Worm (Caenorhabditis elegans) whole organism, L3 larva: Measurements from ENCODE around the gene W08F4.12.
"Not testable (repeated sequence)": the region's sequence is repeated elsewhere in the genome, so short reads cannot be mapped to it uniquely, and the experiment has no call there.

Experiments
- ama-1 ChIP-seq: fragments of 150-350 bp; optimal IDR thresholded peaks from 2 replicates; lab custom pipeline; 2018
- ceh-28 ChIP-seq: fragments of 150-350 bp; optimal IDR thresholded peaks from 2 replicates; lab custom pipeline; 2014; ENCODE audit warnings: missing biosample characterization, missing genetic modification reagents, missing genetic modification characterization
- ceh-82 ChIP-seq: fragments of 150-350 bp; optimal IDR thresholded peaks from 2 replicates; lab custom pipeline; 2014; ENCODE audit warnings: missing biosample characterization, missing genetic modification characterization
- ceh-9 ChIP-seq: sonication (generic microtip); optimal IDR thresholded peaks from 2 replicates; lab custom pipeline; 2018; ENCODE audit warnings: missing biosample characterization, missing genetic modification characterization
- egl-5 ChIP-seq: fragments of 150-350 bp; optimal IDR thresholded peaks from 2 replicates; lab custom pipeline; 2017; ENCODE audit warnings: missing biosample characterization, missing genetic modification reagents, missing genetic modification characterization, inconsistent platforms
- elt-2 ChIP-seq: sonication (generic microtip); optimal IDR thresholded peaks from 2 replicates; lab custom pipeline; 2016; ENCODE audit warnings: missing genetic modification reagents, mild to moderate bottlenecking, missing genetic modification characterization, missing compliant biosample characterization
- elt-3 ChIP-seq, 3 experiments: fragments of 150-350 bp in 1 of 3; sonication (generic microtip) in 2 of 3; optimal IDR thresholded peaks; 2 replicates in 2 of 3; 4 replicates in 1 of 3; lab custom pipeline; 2014 to 2017; ENCODE audit warnings: missing biosample characterization in 3 of 3, missing genetic modification characterization in 3 of 3
- eor-1 ChIP-seq, 2 experiments: fragments of 150-350 bp; optimal IDR thresholded peaks; 2 replicates each; lab custom pipeline; 2014 to 2018; ENCODE audit warnings: missing biosample characterization in 2 of 2, missing genetic modification characterization in 2 of 2
- fkh-10 ChIP-seq: sonication (generic microtip); optimal IDR thresholded peaks from 2 replicates; lab custom pipeline; 2017; ENCODE audit warnings: missing biosample characterization, missing genetic modification reagents, missing genetic modification characterization
- fos-1 ChIP-seq: fragments of 150-350 bp; optimal IDR thresholded peaks from 2 replicates; lab custom pipeline; 2014; ENCODE audit warnings: missing biosample characterization, missing genetic modification characterization
- hmg-11 ChIP-seq: sonication (generic microtip); optimal IDR thresholded peaks from 2 replicates; lab custom pipeline; 2016; ENCODE audit warnings: missing genetic modification characterization, missing compliant biosample characterization
- lsy-12 ChIP-seq: sonication (generic microtip); optimal IDR thresholded peaks from 2 replicates; lab custom pipeline; 2016; ENCODE audit warnings: mild to moderate bottlenecking, missing genetic modification characterization, missing compliant biosample characterization
- mml-1 ChIP-seq: fragments of 150-350 bp; sonication (generic microtip); optimal IDR thresholded peaks from 3 replicates; lab custom pipeline; 2014; ENCODE audit warnings: missing biosample characterization, missing genetic modification characterization
- nfya-1 ChIP-seq: sonication (generic microtip); optimal IDR thresholded peaks from 2 replicates; lab custom pipeline; 2017; ENCODE audit warnings: missing genetic modification characterization, mild to moderate bottlenecking, missing compliant biosample characterization, antibody characterized with exemption, moderate library complexity; ENCODE audit not compliant: insufficient read depth
- nhr-11 ChIP-seq: fragments of 150-350 bp; optimal IDR thresholded peaks from 2 replicates; lab custom pipeline; 2014; ENCODE audit warnings: missing biosample characterization, missing genetic modification characterization
- nhr-12 ChIP-seq: fragments of 150-350 bp; optimal IDR thresholded peaks from 2 replicates; lab custom pipeline; 2014; ENCODE audit warnings: missing biosample characterization, missing genetic modification characterization
- nhr-23 ChIP-seq: fragments of 150-350 bp; optimal IDR thresholded peaks from 2 replicates; lab custom pipeline; 2014; ENCODE audit warnings: missing biosample characterization, missing genetic modification reagents, missing genetic modification characterization
- nhr-25 ChIP-seq: sonication (generic microtip); optimal IDR thresholded peaks from 2 replicates; lab custom pipeline; 2017; ENCODE audit warnings: missing biosample characterization, missing genetic modification characterization
- nhr-43 ChIP-seq: sonication (generic microtip); optimal IDR thresholded peaks from 2 replicates; lab custom pipeline; 2016; ENCODE audit warnings: mild to moderate bottlenecking, missing genetic modification characterization, missing compliant biosample characterization; ENCODE audit not compliant: poor library complexity, severe bottlenecking
- nhr-67 ChIP-seq: fragments of 150-350 bp; optimal IDR thresholded peaks from 2 replicates; lab custom pipeline; 2014; ENCODE audit warnings: missing biosample characterization, missing genetic modification characterization
- nhr-76 ChIP-seq: fragments of 150-350 bp; sonication (generic microtip); optimal IDR thresholded peaks from 5 replicates; lab custom pipeline; 2014; ENCODE audit warnings: missing biosample characterization, missing genetic modification characterization
- nhr-77 ChIP-seq: fragments of 150-350 bp; optimal IDR thresholded peaks from 2 replicates; lab custom pipeline; 2014; ENCODE audit warnings: missing biosample characterization, missing genetic modification characterization
- pha-4 ChIP-seq: fragments of 150-350 bp; optimal IDR thresholded peaks from 2 replicates; lab custom pipeline; 2014; ENCODE audit warnings: missing biosample characterization, missing genetic modification reagents, missing genetic modification characterization
- pqm-1 ChIP-seq: fragments of 150-350 bp; optimal IDR thresholded peaks from 2 replicates; lab custom pipeline; 2017; ENCODE audit warnings: missing biosample characterization, missing genetic modification characterization, inconsistent platforms
- snpc-4 ChIP-seq: fragments of 150-350 bp; optimal IDR thresholded peaks from 2 replicates; lab custom pipeline; 2014; ENCODE audit warnings: missing biosample characterization, missing genetic modification characterization
- tbx-2 ChIP-seq: sonication (generic microtip); optimal IDR thresholded peaks from 2 replicates; lab custom pipeline; 2016; ENCODE audit warnings: mild to moderate bottlenecking, missing genetic modification characterization, missing compliant biosample characterization
- zag-1 ChIP-seq: fragments of 150-350 bp; optimal IDR thresholded peaks from 2 replicates; lab custom pipeline; 2014; ENCODE audit warnings: missing biosample characterization, missing genetic modification characterization
- ztf-11 ChIP-seq: fragments of 150-350 bp; optimal IDR thresholded peaks from 2 replicates; lab custom pipeline; 2014; ENCODE audit warnings: missing biosample characterization, missing genetic modification characterization
- ztf-4 ChIP-seq: fragments of 150-350 bp; optimal IDR thresholded peaks from 2 replicates; lab custom pipeline; 2014; ENCODE audit warnings: missing biosample characterization, missing genetic modification characterization

W08F4.12 gene

ce11 chrII:622478-622877, 38.3 kb upstream of the W08F4.12 start (continued):
- no peak for TF ChIP-seq nhr-76 (tag; lab: Kevin White, UChicago)
- TF ChIP-seq elt-2 (tag; lab: Kevin White, UChicago), result peak; percentile 28
- no peak for TF ChIP-seq ztf-4 (tag; lab: Kevin White, UChicago)
- no peak for TF ChIP-seq elt-3 (tag; optimal IDR thresholded peaks at IDR 0.05; lab: Kevin White, UChicago)
- no peak for TF ChIP-seq ceh-9 (tag; lab: Kevin White, UChicago)
- TF ChIP-seq nhr-11 (tag; lab: Kevin White, UChicago), result no peak

- TF ChIP-seq pha-4 (tag; lab: Kevin White, UChicago) (peak; percentile 63), elt-2 (tag; lab: Kevin White, UChicago) (peak; percentile 64), nhr-43 (no peak), pqm-1 (tag; lab: Kevin White, UChicago) (peak; percentile 70)
Observed at ce11 chrII:621141-621540, 36.9 kb upstream of the W08F4.12 start.

ce11 chrII:614701-615100, 30.5 kb upstream of the W08F4.12 start:
- TF ChIP-seq ceh-28, result peak; percentile 84
- no peak for TF ChIP-seq egl-5

- TF ChIP-seq nfya-1, nhr-77, hmg-11 (tag; lab: Kevin White, UChicago): not testable (repeated sequence)
Observed at ce11 chrII:612361-612760, 28.1 kb upstream of the W08F4.12 start, which contains the start of gene clec-118. Gene clec-118, minus strand, starts transcription at chrII:612461.

ce11 chrII:608757-609156, 24.5 kb upstream of the W08F4.12 start, which contains the start of gene W04H10.1:
Gene W04H10.1, plus strand, starts transcription at chrII:609057.
- TF ChIP-seq ceh-82 (tag; lab: Kevin White, UChicago) (no peak), fkh-10 (GFP tag; lab: Kevin White, UChicago) (no peak), fos-1 (tag; lab: Kevin White, UChicago) (no peak), mml-1 (tag; lab: Kevin White, UChicago) (no peak), ztf-4 (tag; lab: Kevin White, UChicago) (no peak), lsy-12 (tag; lab: Kevin White, UChicago) (no peak), snpc-4 (tag; lab: Kevin White, UChicago) (no peak), zag-1 (tag; lab: Kevin White, UChicago) (no peak), nhr-67 (tag; lab: Kevin White, UChicago) (no peak), nhr-11 (tag; lab: Kevin White, UChicago) (no peak), tbx-2 (tag; lab: Kevin White, UChicago) (no peak), nhr-12 (tag; lab: Kevin White, UChicago) (no peak), elt-2 (tag; lab: Kevin White, UChicago) (no peak), egl-5 (no peak), nhr-23 (tag; lab: Kevin White, UChicago) (no peak)

- TF ChIP-seq lsy-12 (tag; lab: Kevin White, UChicago) (no peak), snpc-4 (tag; lab: Kevin White, UChicago) (no peak), nhr-25 (tag; lab: Kevin White, UChicago) (peak; percentile 22), zag-1 (tag; lab: Kevin White, UChicago) (no peak), fos-1 (tag; lab: Kevin White, UChicago) (no peak), ama-1 (lab: Kevin White, UChicago) (no peak), nhr-12 (tag; lab: Kevin White, UChicago) (no peak), ceh-28 (no peak)
Observed at ce11 chrII:608341-608740, 24.1 kb upstream of the W08F4.12 start, which contains the start of gene W04H10.6. Gene W04H10.6, minus strand, starts transcription at chrII:608441.

- TF ChIP-seq eor-1 (tag; optimal IDR thresholded peaks at IDR 0.05; lab: Kevin White, UChicago) (no peak), ztf-11 (tag; lab: Kevin White, UChicago) (no peak), nfya-1 (tag; lab: Kevin White, UChicago) (no peak), ceh-82 (tag; lab: Kevin White, UChicago) (no peak)
Observed at ce11 chrII:606033-606432, 21.8 kb upstream of the W08F4.12 start, which contains the start of gene W04H10.5. Gene W04H10.5, plus strand, starts transcription at chrII:606333.
